Worm (Caenorhabditis elegans): ENCODE data around the gene M04D8.7.

ce11 chrIII:10059002-10059401, 21.8 kb downstream of the M04D8.7 start, which contains the start of gene T16G12.8:
- TF ChIP-seq fkh-10 (GFP tag; optimal IDR thresholded peaks at IDR 0.05), result no peak
- TF ChIP-seq nhr-12 (tag; optimal IDR thresholded peaks at IDR 0.05), result no peak
- TF ChIP-seq pqm-1 (tag; optimal IDR thresholded peaks at IDR 0.05), result no peak
- TF ChIP-seq nhr-77 (tag; optimal IDR thresholded peaks at IDR 0.05), result no peak
- TF ChIP-seq nhr-43 (tag; optimal IDR thresholded peaks at IDR 0.05; ENCODE audit: poor library complexity, severe bottlenecking), result no peak
- no peak for TF ChIP-seq ama-1 (optimal IDR thresholded peaks at IDR 0.05)
- no peak for TF ChIP-seq jun-1 (tag; optimal IDR thresholded peaks at IDR 0.05)
- TF ChIP-seq nhr-76 (tag; optimal IDR thresholded peaks at IDR 0.05), result no peak
